Worm (Caenorhabditis elegans): ENCODE data around the gene F43D2.3.

ce11 chrV:14599972-14600371, 31.7 kb upstream of the F43D2.3 start, which contains the start of gene glb-22:
- TF ChIP-seq ccch-3 (GFP tag; optimal IDR thresholded peaks at IDR 0.05) (no peak), sea-2 (GFP tag; IDR thresholded peaks at IDR 0.05) (no peak), ceh-27 (GFP tag; optimal IDR thresholded peaks at IDR 0.05) (no peak), ceh-40 (GFP tag; IDR thresholded peaks at IDR 0.05) (no peak), gei-17 (GFP tag; optimal IDR thresholded peaks at IDR 0.05) (no peak), lin-26 (GFP tag; IDR thresholded peaks at IDR 0.05) (no peak), ama-1 (optimal IDR thresholded peaks at IDR 0.05) (no peak), ama-1 (GFP tag; optimal IDR thresholded peaks at IDR 0.05) (no peak), lin-35 (GFP tag; optimal IDR thresholded peaks at IDR 0.05) (no peak), rec-8 (tag; optimal IDR thresholded peaks at IDR 0.05) (no peak), K11D2.4 (GFP tag; IDR thresholded peaks at IDR 0.05) (no peak), nhr-90 (tag; optimal IDR thresholded peaks at IDR 0.05) (no peak)
